Worm (Caenorhabditis elegans) whole organism, mixed stage, embryonic: Measurements from ENCODE around the gene Y82E9BR.10.

Experiments
- lsy-2 ChIP-seq: fragments of 150-350 bp; optimal IDR thresholded peaks from 2 replicates; lab custom pipeline; 2014; ENCODE audit warnings: missing biosample characterization, missing genetic modification characterization
- pha-4 ChIP-seq: fragments of 150-350 bp; optimal IDR thresholded peaks from 2 replicates; lab custom pipeline; 2018; ENCODE audit warnings: missing biosample characterization, missing genetic modification reagents, missing genetic modification characterization

ce11 chrIII:1384092-1384491, 8.7 kb upstream of the Y82E9BR.10 start, which contains the start of the genes fbxa-138 and Y82E9BR.5:
- no peak for TF ChIP-seq pha-4 (tag; lab: Kevin White, UChicago)
- no peak for TF ChIP-seq lsy-2 (tag; lab: Kevin White, UChicago)
